Fruit fly (Drosophila melanogaster): ENCODE measurements around the gene CG33688.

CG33688 gene

DNA sequence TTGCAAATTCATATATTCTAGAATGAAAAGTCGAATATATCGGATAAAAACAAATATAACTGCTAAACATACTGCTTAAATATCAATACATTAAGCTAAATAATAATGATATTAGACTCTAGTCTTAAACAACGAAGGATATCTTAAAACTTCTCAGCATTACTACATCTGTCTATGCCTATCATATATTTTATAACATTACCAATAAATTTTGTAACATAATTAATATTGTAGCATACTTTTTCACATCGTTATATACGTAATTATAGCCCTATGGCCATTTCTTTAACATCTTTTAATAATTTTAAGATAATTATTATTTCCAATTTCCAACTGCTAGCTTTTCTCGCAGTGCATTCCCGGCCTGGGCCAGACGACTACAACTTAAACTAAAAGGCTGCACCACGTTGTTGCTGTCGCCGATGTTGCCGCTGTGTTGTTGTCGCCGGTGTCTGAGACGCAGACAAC, 26.2 kb upstream of the CG33688 start (continued):
- TF ChIP-seq usp (GFP tag; optimal IDR thresholded peaks at IDR 0.05) (no peak), CG2202 (tag; optimal IDR thresholded peaks at IDR 0.05) (no peak), klu (GFP tag; IDR thresholded peaks at IDR 0.05) (no peak), CG17359 (tag; optimal IDR thresholded peaks at IDR 0.05) (peak; percentile 31), CG34224 (GFP tag; IDR thresholded peaks at IDR 0.05; ENCODE audit: partially characterized antibody) (no peak), corto (GFP tag; optimal IDR thresholded peaks at IDR 0.05) (peak; percentile 23), kay (GFP tag; optimal IDR thresholded peaks at IDR 0.05) (no peak), CG32767 (GFP tag; IDR thresholded peaks at IDR 0.05) (no peak), CG2199 (GFP tag; IDR thresholded peaks at IDR 0.05) (no peak), ind (GFP tag; optimal IDR thresholded peaks at IDR 0.05) (no peak), CG4424 (GFP tag; optimal IDR thresholded peaks at IDR 0.05) (peak; percentile 40), inv (GFP tag; IDR thresholded peaks at IDR 0.05; ENCODE audit: partially characterized antibody) (no peak), YL-1 (GFP tag; optimal IDR thresholded peaks at IDR 0.05) (no peak), fru (optimal IDR thresholded peaks at IDR 0.05) (no peak), CG15601 (tag; optimal IDR thresholded peaks at IDR 0.05) (peak; percentile 30), CG13287 (GFP tag; IDR thresholded peaks at IDR 0.05; ENCODE audit: partially characterized antibody) (no peak), CG8281 (tag; optimal IDR thresholded peaks at IDR 0.05) (no peak), HLH3B (GFP tag; IDR thresholded peaks at IDR 0.05) (no peak), CG7928 (GFP tag; optimal IDR thresholded peaks at IDR 0.05) (no peak), row (GFP tag; IDR thresholded peaks at IDR 0.05) (peak; percentile 46; the same call in 2 of the 3 replicates), CG1602 (GFP tag; optimal IDR thresholded peaks at IDR 0.05) (peak; percentile 19), Oli (tag; optimal IDR thresholded peaks at IDR 0.05) (peak; percentile 59), CG2678 (tag; optimal IDR thresholded peaks at IDR 0.05) (peak; percentile 68), CG33213 (GFP tag; optimal IDR thresholded peaks at IDR 0.05) (no peak), CG31365 (tag; optimal IDR thresholded peaks at IDR 0.05) (no peak), wek (GFP tag; optimal IDR thresholded peaks at IDR 0.05) (no peak), peb (GFP tag; IDR thresholded peaks at IDR 0.05) (no peak), ssp (GFP tag; IDR thresholded peaks at IDR 0.05) (no peak), CG18619 (GFP tag; optimal IDR thresholded peaks at IDR 0.05) (peak; percentile 37), CG14710 (tag; optimal IDR thresholded peaks at IDR 0.05) (peak; percentile 36), hkb (optimal IDR thresholded peaks at IDR 0.05) (no peak), hkb (GFP tag; IDR thresholded peaks at IDR 0.05) (no peak), CG31441 (GFP tag; IDR thresholded peaks at IDR 0.05) (peak; percentile 54; the same call in 1 of the 2 replicates), prd (optimal IDR thresholded peaks at IDR 0.05) (no peak), prd (GFP tag; IDR thresholded peaks at IDR 0.05) (no peak), CG12659 (GFP tag; optimal IDR thresholded peaks at IDR 0.05) (peak; percentile 48), zf30C (GFP tag; optimal IDR thresholded peaks at IDR 0.05) (peak; percentile 28), Atf-2 (GFP tag; optimal IDR thresholded peaks at IDR 0.05) (no peak), CG2889 (GFP tag; IDR thresholded peaks at IDR 0.05) (no peak), Mes4 (GFP tag; optimal IDR thresholded peaks at IDR 0.05) (no peak), NFAT (GFP tag; IDR thresholded peaks at IDR 0.05) (no peak), CG8359 (GFP tag; optimal IDR thresholded peaks at IDR 0.05; ENCODE audit: borderline replicate concordance) (no peak), CoRest (tag; optimal IDR thresholded peaks at IDR 0.05) (peak; percentile 68), Sox102F (GFP tag; optimal IDR thresholded peaks at IDR 0.05) (peak; percentile 41), CG30431 (GFP tag; optimal IDR thresholded peaks at IDR 0.05) (no peak), CG15479 (GFP tag; optimal IDR thresholded peaks at IDR 0.05) (no peak), odd (GFP tag; optimal IDR thresholded peaks at IDR 0.05) (peak; percentile 31), Usf (GFP tag; optimal IDR thresholded peaks at IDR 0.05) (no peak), seq (GFP tag; IDR thresholded peaks at IDR 0.05) (no peak), lmd (GFP tag; IDR thresholded peaks at IDR 0.05) (no peak), CG3281 (GFP tag; optimal IDR thresholded peaks at IDR 0.05) (peak; percentile 1), rib (GFP tag; IDR thresholded peaks at IDR 0.05) (no peak)

All from whole organism, embryonic.